Fruit fly (Drosophila melanogaster) whole organism: Measurements from ENCODE around the gene CG31145.

Experiments
- CG8478 ChIP-seq: fragments of >200 bp; optimal IDR thresholded peaks from 2 replicates; lab custom pipeline; 2018; ENCODE audit warnings: inconsistent platforms
- Dll ChIP-seq: fragments of >200 bp; optimal IDR thresholded peaks from 2 replicates; lab custom pipeline; 2017
- EcR ChIP-seq, 2 experiments: fragments of >200 bp; optimal IDR thresholded peaks; 2 replicates each; lab custom pipeline; 2017; ENCODE audit warnings: missing biosample characterization in 2 of 2, missing genetic modification characterization in 2 of 2, missing genetic modification reagents in 2 of 2
- pan ChIP-seq: fragments of >200 bp; optimal IDR thresholded peaks from 2 replicates; lab custom pipeline; 2017
- psq ChIP-seq: fragments of >200 bp; optimal IDR thresholded peaks from 2 replicates; lab custom pipeline; 2017
- usp ChIP-seq: fragments of >200 bp; optimal IDR thresholded peaks from 2 replicates; lab custom pipeline; 2017; ENCODE audit warnings: missing biosample characterization, missing genetic modification characterization, mixed read lengths

The CG31145 gene

dm6 chr3R:23669401-23670216 lies at the start of gene CG31145:
TSS of gene CG31145 (minus strand) at chr3R:23669659.
- TF ChIP-seq pan (lab: Kevin White, UChicago), result peak; percentile 23
- no peak for TF ChIP-seq CG8478 (lab: Kevin White, UChicago)
- TF ChIP-seq Dll (lab: Kevin White, UChicago), result peak; percentile 68
- TF ChIP-seq usp (GFP tag; lab: Kevin White, UChicago), result no peak
- TF ChIP-seq psq (lab: Kevin White, UChicago), result no peak
- TF ChIP-seq EcR (GFP tag; optimal IDR thresholded peaks at IDR 0.05; lab: Kevin White, UChicago), result no peak

dm6 chr3R:23718297-23718941 lies 49.0 kb upstream of the CG31145 start, which contains the start of gene nau:
TSS of gene nau (minus strand) at chr3R:23718357.
- TF ChIP-seq pan (lab: Kevin White, UChicago) (no peak), psq (lab: Kevin White, UChicago) (no peak), usp (GFP tag; lab: Kevin White, UChicago) (no peak)

- TF ChIP-seq CG8478 (lab: Kevin White, UChicago), result no peak
- no peak for TF ChIP-seq psq (lab: Kevin White, UChicago)
- no peak for TF ChIP-seq usp (GFP tag; lab: Kevin White, UChicago)
- no peak for TF ChIP-seq EcR (GFP tag; optimal IDR thresholded peaks at IDR 0.05; lab: Kevin White, UChicago)
- no peak for TF ChIP-seq Dll (lab: Kevin White, UChicago)
- no peak for TF ChIP-seq pan (lab: Kevin White, UChicago)
Measured at dm6 chr3R:23714852-23715251, 45.4 kb upstream of the CG31145 start.

dm6 chr3R:23713901-23714300 lies 44.4 kb upstream of the CG31145 start:
- no peak for TF ChIP-seq EcR (GFP tag; optimal IDR thresholded peaks at IDR 0.05; lab: Kevin White, UChicago)
- no peak for TF ChIP-seq Dll (lab: Kevin White, UChicago)
- TF ChIP-seq CG8478 (lab: Kevin White, UChicago), result no peak
- TF ChIP-seq pan (lab: Kevin White, UChicago), result no peak
- TF ChIP-seq usp (GFP tag; lab: Kevin White, UChicago), result no peak
- TF ChIP-seq psq (lab: Kevin White, UChicago), result no peak

dm6 chr3R:23711195-23711594 lies 41.7 kb upstream of the CG31145 start, which contains the start of gene CG10300:
TSS of gene CG10300 (plus strand) at chr3R:23711527.
- no peak for TF ChIP-seq EcR (GFP tag; optimal IDR thresholded peaks at IDR 0.05; lab: Kevin White, UChicago)
- no peak for TF ChIP-seq psq (lab: Kevin White, UChicago)
- no peak for TF ChIP-seq CG8478 (lab: Kevin White, UChicago)
- no peak for TF ChIP-seq pan (lab: Kevin White, UChicago)
- no peak for TF ChIP-seq usp (GFP tag; lab: Kevin White, UChicago)

- TF ChIP-seq pan (lab: Kevin White, UChicago) (no peak), psq (lab: Kevin White, UChicago) (no peak), CG8478 (lab: Kevin White, UChicago) (no peak), usp (GFP tag; lab: Kevin White, UChicago) (no peak), Dll (lab: Kevin White, UChicago) (no peak), EcR (GFP tag; optimal IDR thresholded peaks at IDR 0.05; lab: Kevin White, UChicago) (no peak)
Measured at dm6 chr3R:23709508-23710208, 40.2 kb upstream of the CG31145 start, which contains the start of gene CG10301. TSS of gene CG10301 (plus strand) at chr3R:23710158.

- TF ChIP-seq pan (lab: Kevin White, UChicago), result no peak
- no peak for TF ChIP-seq CG8478 (lab: Kevin White, UChicago)
- TF ChIP-seq EcR (GFP tag; optimal IDR thresholded peaks at IDR 0.05; lab: Kevin White, UChicago), result no peak
- TF ChIP-seq Dll (lab: Kevin White, UChicago), result no peak
- no peak for TF ChIP-seq usp (GFP tag; lab: Kevin White, UChicago)
- no peak for TF ChIP-seq psq (lab: Kevin White, UChicago)
Measured at dm6 chr3R:23704383-23705033, 35.0 kb upstream of the CG31145 start, which contains the start of gene Gba1b. TSS of gene Gba1b (plus strand) at chr3R:23704804.

dm6 chr3R:23702461-23702860 lies 33.0 kb upstream of the CG31145 start, which contains the start of gene Qsox4:
TSS of gene Qsox4 (plus strand) at chr3R:23702761.
- TF ChIP-seq EcR (GFP tag; optimal IDR thresholded peaks at IDR 0.05; lab: Kevin White, UChicago) (no peak), psq (lab: Kevin White, UChicago) (no peak), pan (lab: Kevin White, UChicago) (no peak), Dll (lab: Kevin White, UChicago) (no peak), usp (GFP tag; lab: Kevin White, UChicago) (no peak), CG8478 (lab: Kevin White, UChicago) (no peak)

- TF ChIP-seq pan (lab: Kevin White, UChicago) (no peak), CG8478 (lab: Kevin White, UChicago) (no peak), Dll (lab: Kevin White, UChicago) (no peak)
Measured at dm6 chr3R:23700304-23700767, 30.9 kb upstream of the CG31145 start, which contains the start of the genes CG31468 and Gba1a. TSS of gene CG31468 (minus strand) at chr3R:23700354. TSS of gene Gba1a (plus strand) at chr3R:23700621.

- TF ChIP-seq EcR (GFP tag; optimal IDR thresholded peaks at IDR 0.05; lab: Kevin White, UChicago) (no peak), pan (lab: Kevin White, UChicago) (no peak), usp (GFP tag; lab: Kevin White, UChicago) (no peak), psq (lab: Kevin White, UChicago) (no peak)
Measured at dm6 chr3R:23698835-23699234, 29.4 kb upstream of the CG31145 start, which contains the start of gene prt. TSS of gene prt (minus strand) at chr3R:23699027.
